Fruit fly (Drosophila melanogaster) whole organism: ENCODE results near the gene cad.

Experiments
- CG8478 ChIP-seq: fragments of >200 bp; optimal IDR thresholded peaks from 2 replicates; lab custom pipeline; 2018; ENCODE audit warnings: inconsistent platforms
- EcR ChIP-seq, 2 experiments: fragments of >200 bp; optimal IDR thresholded peaks; 2 replicates each; lab custom pipeline; 2017; ENCODE audit warnings: missing biosample characterization in 2 of 2, missing genetic modification characterization in 2 of 2, missing genetic modification reagents in 2 of 2
- psq ChIP-seq: fragments of >200 bp; optimal IDR thresholded peaks from 2 replicates; lab custom pipeline; 2017

- TF ChIP-seq psq (no peak), CG8478 (no peak), EcR (GFP tag; optimal IDR thresholded peaks at IDR 0.05; lab: Kevin White, UChicago) (no peak)
Observed at dm6 chr2L:20822025-20822371, 51.5 kb downstream of the cad start.
